Fruit fly (Drosophila melanogaster): ENCODE data around the gene CG1571.

CG1571 gene

dm6 chrX:8112715-8113114, 37.0 kb downstream of the CG1571 start (continued):
- no peak for TF ChIP-seq CG1233 (GFP tag; optimal IDR thresholded peaks at IDR 0.05)
- TF ChIP-seq CG2202 (tag; optimal IDR thresholded peaks at IDR 0.05): no peak
- no peak for TF ChIP-seq CG16815 (GFP tag; optimal IDR thresholded peaks at IDR 0.05)
- no peak for TF ChIP-seq cg (GFP tag; optimal IDR thresholded peaks at IDR 0.05)
- TF ChIP-seq Dp (GFP tag; optimal IDR thresholded peaks at IDR 0.05): no peak
- TF ChIP-seq lbe (GFP tag; optimal IDR thresholded peaks at IDR 0.05): no peak
- no peak for TF ChIP-seq CG18764 (GFP tag; optimal IDR thresholded peaks at IDR 0.05)
- TF ChIP-seq CG7839 (tag; optimal IDR thresholded peaks at IDR 0.05): peak; percentile 53
- TF ChIP-seq Ptx1 (GFP tag; IDR thresholded peaks at IDR 0.05): peak; percentile 46; the same call in 1 of the 2 replicates
- TF ChIP-seq Hsf (GFP tag; optimal IDR thresholded peaks at IDR 0.05): peak; percentile 1
- TF ChIP-seq CG9609 (GFP tag; optimal IDR thresholded peaks at IDR 0.05): no peak
- 0 out of 3 replicates have a peak, but pooled peaks have one; percentile 28 for TF ChIP-seq CG11695 (GFP tag; IDR thresholded peaks at IDR 0.05)
- no peak for TF ChIP-seq CG31388 (GFP tag; optimal IDR thresholded peaks at IDR 0.05)
- no peak for TF ChIP-seq CG17186 (GFP tag; optimal IDR thresholded peaks at IDR 0.05)
- no peak for TF ChIP-seq sc (optimal IDR thresholded peaks at IDR 0.05)
- TF ChIP-seq sc (GFP tag; optimal IDR thresholded peaks at IDR 0.05): no peak
- TF ChIP-seq CG43689 (GFP tag; IDR thresholded peaks at IDR 0.05): no peak
- TF ChIP-seq HLH3B (GFP tag; IDR thresholded peaks at IDR 0.05): no peak
- no peak for TF ChIP-seq CG12391 (tag; optimal IDR thresholded peaks at IDR 0.05)
- no peak for TF ChIP-seq Blimp-1 (GFP tag; optimal IDR thresholded peaks at IDR 0.05)
- no peak for TF ChIP-seq MTF-1 (GFP tag; optimal IDR thresholded peaks at IDR 0.05; ENCODE audit: borderline replicate concordance)
- peak; percentile 30 for TF ChIP-seq unpg (GFP tag; optimal IDR thresholded peaks at IDR 0.05)
- TF ChIP-seq Pdp1 (GFP tag; optimal IDR thresholded peaks at IDR 0.05): peak in 1 of 2 experiments; percentile 14
- TF ChIP-seq sna (GFP tag; IDR thresholded peaks at IDR 0.05; ENCODE audit: partially characterized antibody): no peak
- no peak for TF ChIP-seq CG10147 (GFP tag; optimal IDR thresholded peaks at IDR 0.05)
- no peak for TF ChIP-seq Elba2 (GFP tag; optimal IDR thresholded peaks at IDR 0.05)
- no peak for TF ChIP-seq CG18011 (GFP tag; optimal IDR thresholded peaks at IDR 0.05)
- no peak for TF ChIP-seq bbx (GFP tag; IDR thresholded peaks at IDR 0.05; ENCODE audit: partially characterized antibody)
- TF ChIP-seq Nf-YA (GFP tag; IDR thresholded peaks at IDR 0.05): no peak
- peak; percentile 19 for TF ChIP-seq CG34376 (GFP tag; optimal IDR thresholded peaks at IDR 0.05)
- no peak for TF ChIP-seq ERR (GFP tag; optimal IDR thresholded peaks at IDR 0.05)
- TF ChIP-seq CG10274 (GFP tag; optimal IDR thresholded peaks at IDR 0.05): no peak
- TF ChIP-seq Dip2 (GFP tag; IDR thresholded peaks at IDR 0.05): no peak
- peak; percentile 38; the same call in 1 of the 3 replicates for TF ChIP-seq tgo (GFP tag; IDR thresholded peaks at IDR 0.05)
- no peak for TF ChIP-seq CG6654 (GFP tag; optimal IDR thresholded peaks at IDR 0.05)
- peak; percentile 46 for TF ChIP-seq CG11504 (tag; optimal IDR thresholded peaks at IDR 0.05)
- TF ChIP-seq HLH4C (GFP tag; IDR thresholded peaks at IDR 0.05; ENCODE audit: partially characterized antibody): no peak
- TF ChIP-seq rib (GFP tag; IDR thresholded peaks at IDR 0.05): no peak
- no peak for TF ChIP-seq mirr (GFP tag; optimal IDR thresholded peaks at IDR 0.05)
- TF ChIP-seq bsh (GFP tag; optimal IDR thresholded peaks at IDR 0.05): no peak
- TF ChIP-seq Antp (GFP tag; optimal IDR thresholded peaks at IDR 0.05): peak; percentile 5
- TF ChIP-seq CG15073 (GFP tag; optimal IDR thresholded peaks at IDR 0.05): no peak
- TF ChIP-seq bcd (GFP tag; optimal IDR thresholded peaks at IDR 0.05): no peak
- TF ChIP-seq org-1 (GFP tag; optimal IDR thresholded peaks at IDR 0.05): no peak
- TF ChIP-seq CG8944 (GFP tag; optimal IDR thresholded peaks at IDR 0.05): no peak
- TF ChIP-seq CG13894 (tag; optimal IDR thresholded peaks at IDR 0.05): no peak
- no peak for TF ChIP-seq CG9437 (GFP tag; optimal IDR thresholded peaks at IDR 0.05)
- TF ChIP-seq salm (tag; optimal IDR thresholded peaks at IDR 0.05): no peak
- no peak for TF ChIP-seq CG17829 (tag; optimal IDR thresholded peaks at IDR 0.05)
- no peak for TF ChIP-seq gcm (GFP tag; optimal IDR thresholded peaks at IDR 0.05)
- no peak for TF ChIP-seq CG11093 (GFP tag; IDR thresholded peaks at IDR 0.05)
